Worm (Caenorhabditis elegans) whole organism, late embryonic: ENCODE results near the gene F47B8.1.

Experiments
- C08G9.2 ChIP-seq: sonication (generic microtip); optimal IDR thresholded peaks from 2 replicates; lab custom pipeline; 2016; ENCODE audit warnings: mild to moderate bottlenecking, missing genetic modification characterization, moderate library complexity, missing compliant biosample characterization
- C38D4.7 ChIP-seq: fragments of 200-800 bp; sonication (Bioruptor generic); optimal IDR thresholded peaks from 2 replicates; lab custom pipeline; 2018; ENCODE audit warnings: mild to moderate bottlenecking, missing genetic modification characterization, moderate library complexity, missing compliant biosample characterization
- F13H6.1 ChIP-seq: sonication (generic microtip); optimal IDR thresholded peaks from 2 replicates; lab custom pipeline; 2016; ENCODE audit warnings: missing genetic modification characterization, missing compliant biosample characterization
- K09A11.1 ChIP-seq: sonication (generic microtip); optimal IDR thresholded peaks from 2 replicates; lab custom pipeline; 2017; ENCODE audit warnings: antibody characterized with exemption, mild to moderate bottlenecking, missing genetic modification characterization, missing compliant biosample characterization; ENCODE audit not compliant: insufficient read depth
- ama-1 ChIP-seq: fragments of 150-350 bp; optimal IDR thresholded peaks from 2 replicates; lab custom pipeline; 2014
- ceh-14 ChIP-seq: sonication (generic microtip); optimal IDR thresholded peaks from 2 replicates; lab custom pipeline; 2016; ENCODE audit warnings: missing genotype, missing genetic modification characterization, missing compliant biosample characterization
- ceh-18 ChIP-seq: sonication (generic microtip); optimal IDR thresholded peaks from 2 replicates; lab custom pipeline; 2016; ENCODE audit warnings: missing genetic modification characterization, missing compliant biosample characterization
- ceh-19 ChIP-seq: fragments of 200-800 bp; sonication (Bioruptor generic); optimal IDR thresholded peaks from 2 replicates; lab custom pipeline; 2018; ENCODE audit warnings: mild to moderate bottlenecking, missing genetic modification characterization, missing compliant biosample characterization
- ceh-2 ChIP-seq: sonication (generic microtip); optimal IDR thresholded peaks from 2 replicates; lab custom pipeline; 2016; ENCODE audit warnings: missing genotype, missing genetic modification characterization, missing compliant biosample characterization
- ceh-22 ChIP-seq: sonication (generic microtip); optimal IDR thresholded peaks from 2 replicates; lab custom pipeline; 2017; ENCODE audit warnings: missing biosample characterization, missing genetic modification characterization
- ceh-24 ChIP-seq: sonication (generic microtip); optimal IDR thresholded peaks from 2 replicates; lab custom pipeline; 2016; ENCODE audit warnings: mild to moderate bottlenecking, missing genetic modification characterization, missing compliant biosample characterization
- ceh-30 ChIP-seq: fragments of 150-350 bp; optimal IDR thresholded peaks from 2 replicates; lab custom pipeline; 2014; ENCODE audit warnings: missing biosample characterization, missing genetic modification characterization
- ceh-31 ChIP-seq: sonication (generic microtip); optimal IDR thresholded peaks from 2 replicates; lab custom pipeline; 2016; ENCODE audit warnings: missing genetic modification characterization, missing compliant biosample characterization
- ceh-6 ChIP-seq: fragments of 200-800 bp; sonication (Bioruptor generic); optimal IDR thresholded peaks from 2 replicates; lab custom pipeline; 2018; ENCODE audit warnings: mild to moderate bottlenecking, missing genetic modification characterization, missing compliant biosample characterization
- che-1 ChIP-seq: sonication (generic microtip); optimal IDR thresholded peaks from 2 replicates; lab custom pipeline; 2016; ENCODE audit warnings: mild to moderate bottlenecking, missing genetic modification characterization, missing compliant biosample characterization
- elt-2 ChIP-seq: sonication (generic microtip); optimal IDR thresholded peaks from 2 replicates; lab custom pipeline; 2016; ENCODE audit warnings: missing genetic modification reagents, missing genetic modification characterization, missing compliant biosample characterization
- elt-4 ChIP-seq: sonication (generic microtip); optimal IDR thresholded peaks from 2 replicates; lab custom pipeline; 2016; ENCODE audit warnings: missing genetic modification characterization, missing compliant biosample characterization
- ets-4 ChIP-seq: sonication (generic microtip); optimal IDR thresholded peaks from 2 replicates; lab custom pipeline; 2016; ENCODE audit warnings: missing genetic modification characterization, missing compliant biosample characterization
- fax-1 ChIP-seq: sonication (generic microtip); optimal IDR thresholded peaks from 2 replicates; lab custom pipeline; 2016; ENCODE audit warnings: missing genotype, missing genetic modification characterization, missing compliant biosample characterization
- fkh-10 ChIP-seq: fragments of 150-350 bp; optimal IDR thresholded peaks from 2 replicates; lab custom pipeline; 2014; ENCODE audit warnings: missing biosample characterization, missing genetic modification reagents, missing genetic modification characterization
- fkh-6 ChIP-seq: sonication (generic microtip); optimal IDR thresholded peaks from 2 replicates; lab custom pipeline; 2016; ENCODE audit warnings: missing genetic modification characterization, missing compliant biosample characterization
- gmeb-2 ChIP-seq: sonication (generic microtip); optimal IDR thresholded peaks from 2 replicates; lab custom pipeline; 2016; ENCODE audit warnings: missing genetic modification characterization, inconsistent platforms, missing compliant biosample characterization
- hlh-30 ChIP-seq: sonication (generic microtip); optimal IDR thresholded peaks from 2 replicates; lab custom pipeline; 2017; ENCODE audit warnings: antibody characterized with exemption, missing genetic modification characterization, missing compliant biosample characterization; ENCODE audit not compliant: insufficient read depth
- lim-6 ChIP-seq: sonication (generic microtip); optimal IDR thresholded peaks from 2 replicates; lab custom pipeline; 2016; ENCODE audit warnings: missing genetic modification characterization, missing compliant biosample characterization
- lin-11 ChIP-seq: fragments of 200-800 bp; sonication (Bioruptor generic); optimal IDR thresholded peaks from 2 replicates; lab custom pipeline; 2018; ENCODE audit warnings: mild to moderate bottlenecking, missing genetic modification characterization, missing compliant biosample characterization
- mec-3 ChIP-seq: sonication (generic microtip); optimal IDR thresholded peaks from 2 replicates; lab custom pipeline; 2016; ENCODE audit warnings: borderline replicate concordance, missing genetic modification characterization, missing compliant biosample characterization
- nfya-1 ChIP-seq: sonication (generic microtip); optimal IDR thresholded peaks from 2 replicates; lab custom pipeline; 2017; ENCODE audit warnings: missing genetic modification characterization, mild to moderate bottlenecking, missing compliant biosample characterization, antibody characterized with exemption, moderate library complexity
- nhr-11 ChIP-seq: fragments of 150-350 bp; optimal IDR thresholded peaks from 2 replicates; lab custom pipeline; 2014; ENCODE audit warnings: missing biosample characterization, missing genetic modification characterization
- nhr-232 ChIP-seq: sonication (generic microtip); optimal IDR thresholded peaks from 2 replicates; lab custom pipeline; 2016; ENCODE audit warnings: missing genetic modification characterization, missing compliant biosample characterization
- npax-4 ChIP-seq: sonication (generic microtip); optimal IDR thresholded peaks from 2 replicates; lab custom pipeline; 2016; ENCODE audit warnings: missing genetic modification characterization, missing compliant biosample characterization
- odd-2 ChIP-seq: sonication (generic microtip); optimal IDR thresholded peaks from 2 replicates; lab custom pipeline; 2017; ENCODE audit warnings: antibody characterized with exemption, mild to moderate bottlenecking, missing genetic modification characterization, missing compliant biosample characterization
- pag-3 ChIP-seq: sonication (generic microtip); optimal IDR thresholded peaks from 2 replicates; lab custom pipeline; 2016; ENCODE audit warnings: missing compliant biosample characterization, missing genetic modification characterization, borderline replicate concordance
- pat-9 ChIP-seq: fragments of 200-800 bp; sonication (Bioruptor generic); optimal IDR thresholded peaks from 2 replicates; lab custom pipeline; 2018; ENCODE audit warnings: mild to moderate bottlenecking, missing genetic modification characterization, moderate library complexity, missing compliant biosample characterization
- pha-4 ChIP-seq: fragments of 150-350 bp; optimal IDR thresholded peaks from 2 replicates; lab custom pipeline; 2018; ENCODE audit warnings: missing biosample characterization, missing genetic modification reagents, missing genetic modification characterization
- ref-2 ChIP-seq: sonication (generic microtip); optimal IDR thresholded peaks from 2 replicates; lab custom pipeline; 2016; ENCODE audit warnings: missing genetic modification characterization, missing compliant biosample characterization
- sox-2 ChIP-seq: fragments of 200-800 bp; sonication (Bioruptor generic); IDR thresholded peaks from 2 replicates; pipeline ENCODE4 v1.3.6; 2022; ENCODE audit warnings: missing genetic modification reagents, missing genetic modification characterization, missing compliant biosample characterization
- sox-4 ChIP-seq: sonication (generic microtip); optimal IDR thresholded peaks from 2 replicates; lab custom pipeline; 2017; ENCODE audit warnings: mild to moderate bottlenecking, missing genetic modification characterization, inconsistent platforms, missing compliant biosample characterization
- syd-9 ChIP-seq: sonication (generic microtip); optimal IDR thresholded peaks from 2 replicates; lab custom pipeline; 2016; ENCODE audit warnings: mild to moderate bottlenecking, missing genetic modification characterization, moderate library complexity, missing compliant biosample characterization
- tbx-2 ChIP-seq: sonication (generic microtip); optimal IDR thresholded peaks from 2 replicates; lab custom pipeline; 2016; ENCODE audit warnings: missing genetic modification characterization, missing compliant biosample characterization
- unc-42 ChIP-seq: sonication (generic microtip); optimal IDR thresholded peaks from 2 replicates; lab custom pipeline; 2016; ENCODE audit warnings: missing genotype, missing genetic modification characterization, missing compliant biosample characterization
- unc-55 ChIP-seq: sonication (generic microtip); optimal IDR thresholded peaks from 2 replicates; lab custom pipeline; 2017; ENCODE audit warnings: missing biosample characterization, missing genetic modification reagents, missing genetic modification characterization
- zip-5 ChIP-seq: sonication (generic microtip); optimal IDR thresholded peaks from 2 replicates; lab custom pipeline; 2016; ENCODE audit warnings: missing genetic modification characterization, missing compliant biosample characterization
- ztf-16 ChIP-seq: sonication (generic microtip); optimal IDR thresholded peaks from 2 replicates; lab custom pipeline; 2017; ENCODE audit warnings: missing genetic modification characterization, missing compliant biosample characterization

The F47B8.1 gene

DNA sequence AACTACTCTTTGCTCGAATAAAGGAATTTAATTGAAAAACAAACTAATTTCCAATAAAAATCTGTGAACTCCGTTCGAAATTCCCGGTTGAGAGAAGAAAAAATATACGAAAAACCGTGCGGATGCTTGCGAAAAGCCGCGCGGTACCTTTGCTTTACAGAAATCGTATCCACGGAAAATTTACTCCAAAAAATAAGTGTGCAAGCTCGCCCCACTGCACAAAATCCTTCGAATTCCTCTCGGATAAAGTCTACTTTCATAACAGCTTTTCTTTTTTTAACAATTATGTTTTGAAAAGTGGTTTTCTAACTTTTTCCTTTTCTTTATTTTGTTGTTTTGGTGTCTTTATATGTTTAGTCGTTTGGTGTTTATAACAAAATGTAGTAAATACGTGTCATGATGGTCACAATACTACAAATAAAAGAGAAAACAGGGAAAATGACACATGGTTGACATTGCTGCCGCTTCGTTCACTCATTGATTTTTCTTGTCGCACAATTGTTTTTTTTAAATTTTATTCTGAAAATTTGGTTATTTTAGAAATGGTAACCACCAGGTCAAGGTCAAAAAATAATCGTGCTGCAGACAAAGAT, 33.2 kb upstream of the F47B8.1 start, which contains the start of gene cept-2 (continued):
- no peak for TF ChIP-seq C38D4.7 (GFP tag; lab: Kevin White, UChicago)
- no peak for TF ChIP-seq ceh-19 (GFP tag; lab: Kevin White, UChicago)
- TF ChIP-seq ceh-30 (tag; lab: Kevin White, UChicago), result no peak
- no peak for TF ChIP-seq elt-2
- TF ChIP-seq elt-4 (tag; lab: Kevin White, UChicago), result no peak
- no peak for TF ChIP-seq syd-9 (tag; lab: Kevin White, UChicago)
- TF ChIP-seq ceh-18 (tag; lab: Kevin White, UChicago), result peak; percentile 77
- TF ChIP-seq tbx-2 (tag; lab: Kevin White, UChicago), result peak; percentile 87
- no peak for TF ChIP-seq npax-4 (tag; lab: Kevin White, UChicago)
- peak; percentile 76 for TF ChIP-seq ceh-14 (tag; lab: Kevin White, UChicago)
- TF ChIP-seq hlh-30 (tag; lab: Kevin White, UChicago), result peak; percentile 4
- TF ChIP-seq fax-1, result peak; percentile 75
- no peak for TF ChIP-seq odd-2 (tag; lab: Kevin White, UChicago)
- peak; percentile 84 for TF ChIP-seq C08G9.2
- peak; percentile 83 for TF ChIP-seq unc-42 (tag; lab: Kevin White, UChicago)
- TF ChIP-seq unc-55, result no peak

DNA sequence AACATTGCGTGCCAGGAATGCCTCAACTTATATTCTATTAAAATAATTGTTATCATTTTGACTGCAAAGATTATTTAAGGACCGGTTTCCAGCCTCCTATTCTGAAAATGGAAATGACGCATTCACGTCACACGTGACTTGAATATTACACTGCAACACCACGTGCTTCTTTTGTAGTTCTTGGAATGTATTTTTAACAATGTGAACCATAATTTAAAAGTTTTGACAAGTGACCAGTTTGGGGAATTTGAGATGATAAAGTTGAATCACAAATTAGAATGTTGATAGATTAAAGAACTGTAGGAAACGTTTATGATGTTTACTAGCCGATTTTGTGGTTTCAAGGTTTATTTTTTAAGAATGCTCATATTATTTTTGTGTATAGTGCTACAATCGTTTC, 27.5 kb upstream of the F47B8.1 start, which contains the start of gene F47B8.10:
Gene F47B8.10 (plus strand): TSS at position 301 of the 400 bp plus-strand sequence.
- TF ChIP-seq pag-3 (tag; lab: Kevin White, UChicago) (no peak), hlh-30 (tag; lab: Kevin White, UChicago) (no peak), elt-4 (tag; lab: Kevin White, UChicago) (no peak), ceh-24 (tag; lab: Kevin White, UChicago) (no peak), mec-3 (tag; lab: Kevin White, UChicago) (no peak), pat-9 (tag; lab: Kevin White, UChicago) (no peak), ama-1 (lab: Kevin White, UChicago) (no peak), gmeb-2 (tag; lab: Kevin White, UChicago) (no peak), ceh-6 (GFP tag; lab: Kevin White, UChicago) (no peak), tbx-2 (tag; lab: Kevin White, UChicago) (no peak), nfya-1 (no peak), ceh-2 (tag; lab: Kevin White, UChicago) (no peak), ceh-22 (no peak), syd-9 (tag; lab: Kevin White, UChicago) (no peak), fkh-10 (no peak), C08G9.2 (no peak), zip-5 (tag; lab: Kevin White, UChicago) (no peak), ceh-14 (tag; lab: Kevin White, UChicago) (no peak)
- TF ChIP-seq, all 69 proteins: peak for 0

DNA sequence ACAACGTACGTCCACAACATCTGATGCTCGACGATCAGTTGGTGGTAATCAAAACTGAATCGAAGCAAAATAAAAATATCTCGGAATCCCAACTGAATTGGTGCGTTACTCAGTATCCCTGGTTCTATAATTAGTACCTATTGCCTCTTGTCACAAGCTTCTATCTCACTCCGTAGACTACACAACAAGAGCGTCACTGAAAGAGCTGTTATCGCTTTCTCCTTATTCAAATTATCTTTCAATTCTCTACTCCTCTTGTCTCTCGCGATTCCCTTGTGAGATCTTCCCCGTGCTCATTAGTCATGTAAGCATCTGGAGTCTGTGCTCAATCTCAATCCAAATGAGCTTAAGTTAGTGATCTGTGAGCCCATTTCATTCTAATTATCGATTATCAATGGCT, 22.5 kb upstream of the F47B8.1 start, which contains the start of gene srm-6:
Gene srm-6 (plus strand): TSS at position 301 of the 400 bp plus-strand sequence.
- TF ChIP-seq ceh-2 (tag; lab: Kevin White, UChicago), result no peak
- TF ChIP-seq nhr-232 (tag; lab: Kevin White, UChicago), result no peak
- no peak for TF ChIP-seq tbx-2 (tag; lab: Kevin White, UChicago)
- TF ChIP-seq ets-4 (tag; lab: Kevin White, UChicago), result no peak
- TF ChIP-seq ceh-30 (tag; lab: Kevin White, UChicago), result no peak
- TF ChIP-seq sox-4, result no peak
- no peak for TF ChIP-seq fkh-6 (tag; lab: Kevin White, UChicago)
- no peak for TF ChIP-seq nhr-11

DNA sequence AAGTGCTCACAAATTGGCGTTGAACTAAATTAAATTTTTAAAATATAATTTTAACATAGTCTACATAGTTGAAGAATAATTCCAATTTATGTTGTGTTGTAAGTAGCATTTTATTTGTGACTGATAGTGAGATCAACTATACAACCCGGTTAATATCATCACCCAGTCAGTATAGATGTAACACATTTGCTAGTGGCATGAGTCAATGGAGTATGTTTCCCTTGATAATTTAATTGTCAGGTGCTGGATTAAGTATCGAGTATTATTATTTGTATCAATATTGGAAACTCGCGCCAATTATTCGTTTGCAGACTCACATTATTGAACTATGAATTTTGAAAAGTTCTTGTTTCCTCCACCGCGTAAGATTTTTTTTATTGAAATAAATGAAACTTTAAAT, 20.8 kb upstream of the F47B8.1 start, which contains the start of gene srm-5:
Gene srm-5 (plus strand): TSS at position 301 of the 400 bp plus-strand sequence.
- no peak for TF ChIP-seq pha-4 (tag; lab: Kevin White, UChicago)
- no peak for TF ChIP-seq ztf-16
- TF ChIP-seq fkh-10, result no peak
- TF ChIP-seq ceh-31 (tag; lab: Kevin White, UChicago), result no peak
- no peak for TF ChIP-seq npax-4 (tag; lab: Kevin White, UChicago)
- no peak for TF ChIP-seq F13H6.1 (tag; lab: Kevin White, UChicago)
- TF ChIP-seq ceh-30 (tag; lab: Kevin White, UChicago), result no peak
- no peak for TF ChIP-seq sox-2
- TF ChIP-seq K09A11.1, result no peak
- TF ChIP-seq che-1 (tag; lab: Kevin White, UChicago), result no peak
- TF ChIP-seq fax-1, result no peak
- no peak for TF ChIP-seq lin-11 (tag; lab: Kevin White, UChicago)
- TF ChIP-seq nfya-1, result no peak
- TF ChIP-seq ref-2, result no peak
- TF ChIP-seq lim-6 (tag; lab: Kevin White, UChicago), result no peak
